Worm (Caenorhabditis elegans) whole organism, L4/young adult: ENCODE data around the gene swt-3.

Experiments
- W03F9.2 ChIP-seq: fragments of 150-350 bp; optimal IDR thresholded peaks from 2 replicates; lab custom pipeline; 2014; ENCODE audit warnings: missing biosample characterization, missing genetic modification characterization
- him-1 ChIP-seq: sonication (generic microtip); optimal IDR thresholded peaks from 2 replicates; lab custom pipeline; 2016; ENCODE audit warnings: missing genotype, missing genetic modification reagents, missing genetic modification characterization, missing compliant biosample characterization

- TF ChIP-seq W03F9.2 (tag; lab: Kevin White, UChicago) = peak; percentile 39
- peak; percentile 65 for TF ChIP-seq him-1
Measured at ce11 chrIV:10821672-10822304, 41.3 kb upstream of the swt-3 start.
